Worm (Caenorhabditis elegans) whole organism, young adult: Measurements from ENCODE around the gene mdt-27.

Experiments
- F10E7.11 ChIP-seq: sonication (generic microtip); optimal IDR thresholded peaks from 2 replicates; lab custom pipeline; 2017; ENCODE audit warnings: mild to moderate bottlenecking, missing genetic modification characterization, moderate library complexity, missing compliant biosample characterization
- F22D6.2 ChIP-seq: sonication (generic microtip); optimal IDR thresholded peaks from 2 replicates; lab custom pipeline; 2016; ENCODE audit warnings: mild to moderate bottlenecking, missing genetic modification characterization, missing compliant biosample characterization
- F33H1.4 ChIP-seq: fragments of 200-800 bp; sonication (Bioruptor generic); IDR thresholded peaks from 2 replicates; pipeline ENCODE4 v1.3.6; 2022; ENCODE audit warnings: missing genetic modification reagents, missing genetic modification characterization, missing compliant biosample characterization
- F37B4.10 ChIP-seq: fragments of 200-800 bp; sonication (Bioruptor generic); IDR thresholded peaks from 2 replicates; pipeline ENCODE4 v1.3.6; 2022; ENCODE audit warnings: missing genetic modification characterization, missing compliant biosample characterization
- T07F8.4 ChIP-seq: sonication (generic microtip); optimal IDR thresholded peaks from 2 replicates; lab custom pipeline; 2016; ENCODE audit warnings: mild to moderate bottlenecking, missing genetic modification characterization, moderate library complexity, missing compliant biosample characterization
- Y67H2A.10 ChIP-seq: fragments of 200-800 bp; sonication (Bioruptor generic); conservative IDR thresholded peaks from 2 replicates; pipeline ENCODE4 v1.3.6; 2022; ENCODE audit warnings: missing genetic modification reagents, missing genetic modification characterization, missing compliant biosample characterization
- Y79H2A.3 ChIP-seq: fragments of 200-800 bp; sonication (Bioruptor generic); conservative IDR thresholded peaks from 2 replicates; pipeline ENCODE4 v1.3.6; 2022; ENCODE audit warnings: missing genetic modification reagents, missing genetic modification characterization, missing compliant biosample characterization
- akir-1 ChIP-seq: fragments of 200-800 bp; sonication (Bioruptor generic); optimal IDR thresholded peaks from 2 replicates; lab custom pipeline; 2018; ENCODE audit warnings: mild to moderate bottlenecking, missing genetic modification characterization, moderate library complexity, missing compliant biosample characterization
- aptf-3 ChIP-seq: fragments of 200-800 bp; sonication (Bioruptor generic); IDR thresholded peaks from 2 replicates; pipeline ENCODE4 v1.3.6; 2022; ENCODE audit warnings: missing genetic modification characterization, missing compliant biosample characterization
- atf-7 ChIP-seq: sonication (generic microtip); optimal IDR thresholded peaks from 2 replicates; lab custom pipeline; 2017; ENCODE audit warnings: mild to moderate bottlenecking, missing genetic modification characterization, missing compliant biosample characterization
- attf-3 ChIP-seq: fragments of 200-800 bp; sonication (Bioruptor generic); conservative IDR thresholded peaks from 2 replicates; pipeline ENCODE4 v1.3.6; 2022; ENCODE audit warnings: missing genetic modification reagents, missing genetic modification characterization, missing compliant biosample characterization
- attf-6 ChIP-seq: fragments of 200-800 bp; sonication (Bioruptor generic); IDR thresholded peaks from 2 replicates; pipeline ENCODE4 v1.3.6; 2022; ENCODE audit warnings: missing genetic modification reagents, missing genetic modification characterization, missing compliant biosample characterization
- bed-1 ChIP-seq: fragments of 200-800 bp; sonication (Bioruptor generic); IDR thresholded peaks from 2 replicates; pipeline ENCODE4 v1.3.6; 2022; ENCODE audit warnings: missing genetic modification reagents, missing genetic modification characterization, missing compliant biosample characterization
- cebp-2 ChIP-seq: fragments of 200-800 bp; sonication (Bioruptor generic); IDR thresholded peaks from 2 replicates; pipeline ENCODE4 v1.3.6; 2022; ENCODE audit warnings: missing genetic modification characterization, missing compliant biosample characterization
- ceh-27 ChIP-seq: fragments of 200-800 bp; sonication (Bioruptor generic); optimal IDR thresholded peaks from 2 replicates; lab custom pipeline; 2018; ENCODE audit warnings: mild to moderate bottlenecking, missing genetic modification characterization, moderate library complexity, missing compliant biosample characterization
- chd-7 ChIP-seq: sonication (generic microtip); optimal IDR thresholded peaks from 2 replicates; lab custom pipeline; 2016; ENCODE audit warnings: mild to moderate bottlenecking, missing genetic modification characterization, moderate library complexity, missing compliant biosample characterization
- die-1 ChIP-seq: sonication (generic microtip); optimal IDR thresholded peaks from 2 replicates; lab custom pipeline; 2016; ENCODE audit warnings: missing genotype, mild to moderate bottlenecking, missing genetic modification characterization, missing compliant biosample characterization
- dpl-1 ChIP-seq: fragments of 150-350 bp; optimal IDR thresholded peaks from 2 replicates; lab custom pipeline; 2014; ENCODE audit warnings: missing biosample characterization, missing genetic modification reagents, missing genetic modification characterization
- hlh-12 ChIP-seq: sonication (generic microtip); optimal IDR thresholded peaks from 2 replicates; lab custom pipeline; 2016; ENCODE audit warnings: missing genetic modification characterization, missing compliant biosample characterization
- hmg-1.2 ChIP-seq: fragments of 200-800 bp; sonication (Bioruptor generic); IDR thresholded peaks from 2 replicates; pipeline ENCODE4 v1.3.6; 2022; ENCODE audit warnings: missing genetic modification reagents, missing genetic modification characterization, missing compliant biosample characterization
- hmg-20 ChIP-seq: fragments of 200-800 bp; sonication (Bioruptor generic); IDR thresholded peaks from 2 replicates; pipeline ENCODE4 v1.3.6; 2022; ENCODE audit warnings: missing genetic modification reagents, missing genetic modification characterization, missing compliant biosample characterization
- hrde-1 ChIP-seq: sonication (generic microtip); optimal IDR thresholded peaks from 2 replicates; lab custom pipeline; 2016; ENCODE audit warnings: missing genetic modification characterization, mild to moderate bottlenecking, missing compliant biosample characterization, moderate library complexity, missing genotype, missing genetic modification reagents, borderline replicate concordance
- lag-1 ChIP-seq: fragments of 200-800 bp; sonication (Bioruptor generic); IDR thresholded peaks from 2 replicates; pipeline ENCODE4 v1.3.6; 2022; ENCODE audit warnings: missing genetic modification reagents, missing genetic modification characterization, missing compliant biosample characterization
- let-607 ChIP-seq, 2 experiments: fragments of 200-800 bp in 1 of 2; sonication (Bioruptor generic) in 1 of 2; sonication (generic microtip) in 1 of 2; optimal IDR thresholded peaks; 2 replicates each; lab custom pipeline; 2016 to 2018; ENCODE audit warnings: mild to moderate bottlenecking in 2 of 2, missing compliant biosample characterization in 2 of 2, missing genetic modification characterization in 2 of 2, moderate library complexity in 2 of 2, missing genotype in 1 of 2
- lir-1 ChIP-seq: fragments of 200-800 bp; sonication (Bioruptor generic); conservative IDR thresholded peaks from 2 replicates; pipeline ENCODE4 v1.3.6; 2022; ENCODE audit warnings: missing genetic modification reagents, missing genetic modification characterization, missing compliant biosample characterization
- mes-4 ChIP-seq: sonication (generic microtip); optimal IDR thresholded peaks from 2 replicates; lab custom pipeline; 2016; ENCODE audit warnings: missing genotype, missing genetic modification characterization, missing compliant biosample characterization
- mxl-1 ChIP-seq: sonication (generic microtip); optimal IDR thresholded peaks from 2 replicates; lab custom pipeline; 2016; ENCODE audit warnings: missing genetic modification characterization, missing compliant biosample characterization
- nhr-179 ChIP-seq: sonication (generic microtip); optimal IDR thresholded peaks from 2 replicates; lab custom pipeline; 2016; ENCODE audit warnings: mild to moderate bottlenecking, missing genetic modification characterization, missing compliant biosample characterization
- nhr-80 ChIP-seq: sonication (generic microtip); optimal IDR thresholded peaks from 2 replicates; lab custom pipeline; 2016; ENCODE audit warnings: missing genetic modification characterization, missing compliant biosample characterization
- nhr-90 ChIP-seq: sonication (generic microtip); optimal IDR thresholded peaks from 2 replicates; lab custom pipeline; 2016; ENCODE audit warnings: missing genotype, mild to moderate bottlenecking, missing genetic modification characterization, missing compliant biosample characterization
- rcor-1 ChIP-seq: fragments of 200-800 bp; sonication (Bioruptor generic); IDR thresholded peaks from 2 replicates; pipeline ENCODE4 v1.3.6; 2022; ENCODE audit warnings: missing genetic modification reagents, missing genetic modification characterization, missing compliant biosample characterization
- somi-1 ChIP-seq: fragments of 200-800 bp; sonication (Bioruptor generic); optimal IDR thresholded peaks from 2 replicates; lab custom pipeline; 2018; ENCODE audit warnings: mild to moderate bottlenecking, missing genetic modification characterization, missing compliant biosample characterization
- sptf-2 ChIP-seq: fragments of 200-800 bp; sonication (Bioruptor generic); optimal IDR thresholded peaks from 2 replicates; lab custom pipeline; 2018; ENCODE audit warnings: mild to moderate bottlenecking, missing genetic modification characterization, missing compliant biosample characterization
- tbp1 ChIP-seq: fragments of 200-800 bp; sonication (Bioruptor generic); optimal IDR thresholded peaks from 2 replicates; lab custom pipeline; 2018; ENCODE audit warnings: mild to moderate bottlenecking, missing genetic modification characterization, missing compliant biosample characterization
- unc-130 ChIP-seq: sonication (generic microtip); optimal IDR thresholded peaks from 2 replicates; lab custom pipeline; 2016; ENCODE audit warnings: missing genetic modification reagents, missing genetic modification characterization, missing compliant biosample characterization
- unc-62 ChIP-seq: fragments of 150-350 bp; optimal IDR thresholded peaks from 2 replicates; lab custom pipeline; 2014; ENCODE audit warnings: missing biosample characterization, missing genetic modification reagents, missing genetic modification characterization
- zim-3 ChIP-seq: sonication (generic microtip); optimal IDR thresholded peaks from 2 replicates; lab custom pipeline; 2017; ENCODE audit warnings: mild to moderate bottlenecking, missing genetic modification characterization, moderate library complexity, missing compliant biosample characterization

mdt-27 gene

DNA sequence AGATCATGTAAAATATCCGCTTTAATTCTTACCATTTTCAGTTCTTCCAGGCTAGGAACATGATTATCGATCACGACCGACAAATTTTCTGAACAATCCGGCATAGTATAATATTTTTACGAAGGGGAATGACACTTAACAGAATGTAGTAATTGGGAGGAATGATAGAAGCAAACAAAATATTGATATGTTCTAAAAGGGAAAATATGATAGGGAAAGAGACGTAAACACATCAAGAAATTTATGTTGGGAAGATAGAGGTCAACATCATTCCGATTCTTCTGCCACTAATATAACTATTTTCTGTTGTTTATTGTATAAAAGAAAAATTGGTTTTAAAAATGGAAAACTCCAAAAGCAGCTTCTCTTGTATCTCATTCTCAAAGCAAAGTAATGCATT lies 16.3 kb downstream of the mdt-27 start, which contains the start of gene C24B5.4:
Gene C24B5.4, minus strand, starts transcription at position 206 of the 400 bp plus-strand sequence.
- TF ChIP-seq hmg-20 (GFP tag; lab: Robert Waterston, UW) (no peak), nhr-80 (tag; lab: Kevin White, UChicago) (peak; percentile 19)

DNA sequence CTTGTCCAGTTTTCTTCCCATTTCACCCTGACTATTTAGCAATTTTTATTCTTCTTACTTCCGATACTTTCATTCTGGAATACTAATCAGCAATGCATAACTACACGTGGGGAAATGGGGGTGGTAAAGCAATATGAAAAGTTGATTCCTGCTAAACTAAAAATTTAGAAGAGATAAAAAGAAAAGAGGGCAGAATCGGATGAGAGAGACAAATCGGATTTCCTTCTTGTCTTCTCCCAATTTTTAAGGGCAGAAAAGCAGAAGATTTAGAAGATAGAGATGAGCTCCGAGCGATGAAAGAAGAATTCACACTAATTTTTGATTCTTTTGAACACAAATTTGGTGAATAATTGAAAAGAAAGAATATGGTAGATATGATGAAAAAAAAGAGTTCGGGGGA lies 19.4 kb downstream of the mdt-27 start:
- TF ChIP-seq atf-7 (no peak), mxl-1 (tag; lab: Kevin White, UChicago) (no peak), F10E7.11 (tag; lab: Kevin White, UChicago) (no peak), chd-7 (no peak), zim-3 (tag; lab: Kevin White, UChicago) (no peak), unc-130 (GFP tag; lab: Kevin White, UChicago) (no peak), hlh-12 (tag; lab: Kevin White, UChicago) (no peak), Y67H2A.10 (no peak), mes-4 (no peak), Y79H2A.3 (no peak), tbp1 (no peak), lag-1 (GFP tag; lab: Robert Waterston, UW) (no peak), cebp-2 (GFP tag; lab: Robert Waterston, UW) (no peak), F22D6.2 (tag; lab: Kevin White, UChicago) (no peak), T07F8.4 (tag; lab: Kevin White, UChicago) (no peak), aptf-3 (GFP tag; lab: Robert Waterston, UW) (no peak), F33H1.4 (no peak), bed-1 (GFP tag; lab: Robert Waterston, UW) (no peak), somi-1 (GFP tag; lab: Kevin White, UChicago) (no peak)

DNA sequence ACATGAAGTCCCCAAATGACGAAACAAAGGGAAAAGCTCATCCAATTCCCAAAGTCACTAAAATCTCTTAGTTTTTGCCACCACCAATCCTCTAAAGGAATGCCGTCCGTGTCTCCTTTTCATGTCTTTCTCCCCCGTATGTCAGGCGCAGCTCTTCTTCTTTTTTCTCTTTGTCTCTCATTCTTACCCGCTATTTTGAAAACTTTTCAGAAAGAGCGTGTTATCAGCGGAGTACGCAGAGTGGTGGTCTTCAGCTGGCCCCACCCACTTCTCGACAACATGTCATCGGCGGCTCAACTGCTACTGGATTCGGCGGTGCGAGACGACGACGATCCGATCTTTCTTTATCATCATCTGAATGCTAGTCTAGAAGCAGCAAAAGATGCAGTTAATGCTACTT lies 22.0 kb downstream of the mdt-27 start, which contains the start of gene sphr-1:
Gene sphr-1, plus strand, starts transcription at position 205 of the 400 bp plus-strand sequence.
- TF ChIP-seq hmg-1.2 (peak; percentile 65; the same call in 1 of the 2 replicates), die-1 (no peak), hrde-1 (tag; lab: Kevin White, UChicago) (no peak)

DNA sequence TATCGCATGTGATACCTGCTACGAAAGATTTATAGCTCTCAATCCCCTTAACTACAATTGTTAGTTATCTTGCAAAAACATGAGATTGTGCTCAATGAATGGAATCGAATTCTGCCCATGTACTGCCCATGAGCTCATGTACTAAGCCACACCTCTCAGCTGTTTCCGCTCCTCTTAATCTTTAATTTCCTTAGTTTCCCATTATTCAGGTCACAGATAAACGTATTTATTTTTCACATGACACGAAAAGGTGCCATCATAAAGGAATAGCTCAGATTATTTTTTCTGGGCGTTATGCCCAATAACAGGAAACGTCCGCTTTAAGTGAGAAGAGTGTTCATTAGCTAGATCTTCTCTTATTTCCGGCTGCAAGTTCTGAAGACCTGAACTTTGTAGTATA lies 27.4 kb downstream of the mdt-27 start:
- no peak for TF ChIP-seq sptf-2 (GFP tag; lab: Kevin White, UChicago)
- TF ChIP-seq die-1, result no peak
- TF ChIP-seq rcor-1 (GFP tag; lab: Robert Waterston, UW), result no peak
- no peak for TF ChIP-seq lir-1 (GFP tag; lab: Robert Waterston, UW)
- TF ChIP-seq attf-6, result no peak
- no peak for TF ChIP-seq bed-1 (GFP tag; lab: Robert Waterston, UW)
- TF ChIP-seq ceh-27 (GFP tag; lab: Kevin White, UChicago), result no peak

- TF ChIP-seq atf-7, result no peak
- no peak for TF ChIP-seq akir-1 (GFP tag; lab: Kevin White, UChicago)
- no peak for TF ChIP-seq nhr-90 (tag; lab: Kevin White, UChicago)
- TF ChIP-seq unc-62 (GFP tag; lab: Kevin White, UChicago), result no peak
- no peak for TF ChIP-seq F37B4.10 (GFP tag; lab: Robert Waterston, UW)
- no peak for TF ChIP-seq attf-3 (GFP tag; lab: Robert Waterston, UW)
- no peak for TF ChIP-seq dpl-1 (GFP tag; lab: Kevin White, UChicago)
- no peak for TF ChIP-seq let-607 (tag; optimal IDR thresholded peaks at IDR 0.05; lab: Kevin White, UChicago)
- TF ChIP-seq nhr-179 (tag; lab: Kevin White, UChicago), result no peak
- TF ChIP-seq, all 124 proteins: peak for 0
Measured at ce11 chrV:9183718-9184441, 29.6 kb downstream of the mdt-27 start.
